4 worm cellular contexts compared by ENCODE assay signal in genomic region chrIV:5816466-5816865, ce11.
A peak's percentile ranks its signal among the peaks of the same experiment; 100 is the strongest.
TF ChIP-seq lines count a peak whose summit lies in the region.

No protein-coding gene starts in this region.

TF ChIP-seq in whole organism, L1 larva, 84 proteins besides CTCF, POLR2A, EP300 and RAD21:
- TF ChIP-seq grh-1 (GFP tag; IDR thresholded peaks at IDR 0.05; lab: Robert Waterston, UW) (no peak), swsn-7 (tag; optimal IDR thresholded peaks at IDR 0.05; lab: Kevin White, UChicago) (no peak), skn-1 (tag; optimal IDR thresholded peaks at IDR 0.05; lab: Kevin White, UChicago) (peak; percentile 23), blmp-1 (tag; optimal IDR thresholded peaks at IDR 0.05; lab: Kevin White, UChicago) (peak; percentile 50), sup-37 (GFP tag; optimal IDR thresholded peaks at IDR 0.05; lab: Kevin White, UChicago) (no peak), nhr-85 (tag; lab: Kevin White, UChicago) (peak; percentile 51), C04F5.9 (tag; optimal IDR thresholded peaks at IDR 0.05; lab: Kevin White, UChicago) (no peak), ama-1 (optimal IDR thresholded peaks at IDR 0.05; lab: Kevin White, UChicago) (no peak), lin-14 (GFP tag; optimal IDR thresholded peaks at IDR 0.05; lab: Kevin White, UChicago) (peak; percentile 26), mab-9 (GFP tag; IDR thresholded peaks at IDR 0.05; lab: Robert Waterston, UW) (no peak), unc-62 (GFP tag; optimal IDR thresholded peaks at IDR 0.05; lab: Kevin White, UChicago) (no peak)

TF ChIP-seq in whole organism, L3 larva, 47 proteins besides CTCF, POLR2A, EP300 and RAD21:
- peak; percentile 16 for TF ChIP-seq pha-4 (tag; optimal IDR thresholded peaks at IDR 0.05; lab: Kevin White, UChicago)
- no peak for TF ChIP-seq nhr-25 (tag; optimal IDR thresholded peaks at IDR 0.05; lab: Kevin White, UChicago)

TF ChIP-seq in whole organism, L4 larva, 104 proteins besides CTCF, POLR2A, EP300 and RAD21:
- TF ChIP-seq mdl-1 (tag; optimal IDR thresholded peaks at IDR 0.05; lab: Kevin White, UChicago) = no peak
- TF ChIP-seq mep-1 (tag; optimal IDR thresholded peaks at IDR 0.05; lab: Kevin White, UChicago) = no peak
- TF ChIP-seq lin-39 (tag; optimal IDR thresholded peaks at IDR 0.05; lab: Kevin White, UChicago) = no peak
- TF ChIP-seq daf-16 (GFP tag; optimal IDR thresholded peaks at IDR 0.05; lab: Kevin White, UChicago) = no peak
- peak; percentile 73 for TF ChIP-seq daf-16 (tag; optimal IDR thresholded peaks at IDR 0.05; lab: Kevin White, UChicago)

TF ChIP-seq in whole organism, young adult, 124 proteins besides CTCF, POLR2A, EP300 and RAD21:
- peak; percentile 43; the same call in 1 of the 2 replicates for TF ChIP-seq cebp-1 (GFP tag; IDR thresholded peaks at IDR 0.05; lab: Robert Waterston, UW)
- TF ChIP-seq cebp-1 (tag; optimal IDR thresholded peaks at IDR 0.05; lab: Kevin White, UChicago) = peak; percentile 84
- no peak for TF ChIP-seq hsf-1 (GFP tag; IDR thresholded peaks at IDR 0.05; lab: Robert Waterston, UW)
